Worm (Caenorhabditis elegans): Measurements from ENCODE around the gene C53A5.9.

DNA sequence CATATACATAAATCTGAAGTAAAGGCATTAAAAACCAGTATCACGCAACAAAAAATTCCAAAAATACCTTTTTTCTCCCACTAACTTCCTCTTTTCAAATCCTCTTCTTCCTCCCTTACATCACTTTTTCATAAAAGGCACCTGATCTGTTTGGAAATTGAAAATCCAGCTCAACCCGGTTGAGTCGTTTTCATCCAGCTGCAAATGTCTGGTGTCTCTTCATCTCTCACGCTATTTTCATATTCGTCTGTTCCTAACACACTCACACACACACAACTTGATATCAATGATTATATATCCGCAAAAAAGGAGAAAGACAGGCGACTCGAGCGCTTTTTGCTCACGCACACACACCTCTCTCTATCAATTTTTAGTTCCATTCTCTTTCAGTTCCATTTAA lies 26.3 kb downstream of the C53A5.9 start:
- TF ChIP-seq fkh-10 (GFP tag; optimal IDR thresholded peaks at IDR 0.05), result no peak
- TF ChIP-seq unc-62 (GFP tag; optimal IDR thresholded peaks at IDR 0.05), result no peak
- TF ChIP-seq mdl-1 (tag; optimal IDR thresholded peaks at IDR 0.05), result no peak
- no peak for TF ChIP-seq ztf-11 (tag; optimal IDR thresholded peaks at IDR 0.05)
- TF ChIP-seq nhr-77 (tag; optimal IDR thresholded peaks at IDR 0.05), result no peak
- no peak for TF ChIP-seq nhr-43 (tag; optimal IDR thresholded peaks at IDR 0.05; ENCODE audit: poor library complexity, severe bottlenecking)
- no peak for TF ChIP-seq nfya-1 (tag; optimal IDR thresholded peaks at IDR 0.05; ENCODE audit: insufficient read depth)
- no peak for TF ChIP-seq ama-1 (optimal IDR thresholded peaks at IDR 0.05)
- TF ChIP-seq snpc-4 (tag; optimal IDR thresholded peaks at IDR 0.05), result no peak
- TF ChIP-seq ZK546.5 (tag; optimal IDR thresholded peaks at IDR 0.05), result no peak
- TF ChIP-seq nhr-12 (tag; optimal IDR thresholded peaks at IDR 0.05), result no peak
- TF ChIP-seq aly-2 (tag; optimal IDR thresholded peaks at IDR 0.05), result no peak
- no peak for TF ChIP-seq unc-39 (tag; optimal IDR thresholded peaks at IDR 0.05)
